Worm (Caenorhabditis elegans): ENCODE data around the gene C17H12.12.

- no peak for TF ChIP-seq fkh-10 (GFP tag; optimal IDR thresholded peaks at IDR 0.05)
- no peak for TF ChIP-seq hlh-8 (tag; optimal IDR thresholded peaks at IDR 0.05)
- no peak for TF ChIP-seq hlh-13 (GFP tag; optimal IDR thresholded peaks at IDR 0.05)
Observed at ce11 chrIV:6842470-6843008, 46.8 kb downstream of the C17H12.12 start, which contains the start of gene lip-1.

Data from whole organism, late embryonic.